Fruit fly (Drosophila melanogaster) whole organism, embryonic: Measurements from ENCODE around the gene CG13995.

Experiments
- Aef1 ChIP-seq: fragments of 200-800 bp; sonication (Bioruptor generic); IDR thresholded peaks from 3 replicates; pipeline ENCODE4 v1.3.6; 2022; ENCODE audit warnings: missing biosample characterization, missing genetic modification characterization
- Atf-2 ChIP-seq: fragments of 200-800 bp; sonication (Bioruptor generic); optimal IDR thresholded peaks from 2 replicates; lab custom pipeline; 2016; ENCODE audit warnings: missing biosample characterization, missing genetic modification characterization
- BEAF-32 ChIP-seq: fragments of 200-800 bp; sonication (Bioruptor generic); optimal IDR thresholded peaks from 3 replicates; lab custom pipeline; 2017; ENCODE audit warnings: missing biosample characterization, missing genetic modification characterization, mild to moderate bottlenecking, moderate library complexity, missing genetic modification reagents
- Bgb ChIP-seq: fragments of 200-800 bp; sonication (Bioruptor generic); IDR thresholded peaks from 2 replicates; pipeline ENCODE4 v1.3.6; 2022; ENCODE audit warnings: missing biosample characterization, missing genetic modification characterization; ENCODE audit not compliant: partially characterized antibody
- C15 ChIP-seq: fragments of 200-800 bp; sonication (Bioruptor generic); IDR thresholded peaks from 3 replicates; pipeline ENCODE4 v1.3.6; 2022; ENCODE audit warnings: missing biosample characterization, missing genetic modification characterization
- CG10543 ChIP-seq: fragments of 200-800 bp; sonication (Bioruptor generic); optimal IDR thresholded peaks from 3 replicates; lab custom pipeline; 2017; ENCODE audit warnings: missing biosample characterization, mild to moderate bottlenecking, missing genetic modification characterization, moderate library complexity
- CG11504 ChIP-seq: fragments of 200-800 bp; sonication (Bioruptor generic); optimal IDR thresholded peaks from 3 replicates; lab custom pipeline; 2019; ENCODE audit warnings: missing biosample characterization, mild to moderate bottlenecking, missing genetic modification characterization, moderate library complexity
- CG12236 ChIP-seq: fragments of 200-800 bp; sonication (Bioruptor generic); optimal IDR thresholded peaks from 2 replicates; lab custom pipeline; 2016; ENCODE audit warnings: missing biosample characterization, missing genetic modification characterization
- CG12744 ChIP-seq: fragments of 200-800 bp; sonication (Bioruptor generic); optimal IDR thresholded peaks from 2 replicates; lab custom pipeline; 2016; ENCODE audit warnings: missing biosample characterization, missing genetic modification characterization
- CG1647 ChIP-seq: fragments of 200-800 bp; sonication (Bioruptor generic); optimal IDR thresholded peaks from 3 replicates; lab custom pipeline; 2016; ENCODE audit warnings: missing biosample characterization, missing genetic modification characterization
- CG16863 ChIP-seq: fragments of 200-800 bp; sonication (Bioruptor generic); optimal IDR thresholded peaks from 3 replicates; lab custom pipeline; 2016; ENCODE audit warnings: missing biosample characterization, missing genetic modification characterization
- CG2116 ChIP-seq: fragments of 200-800 bp; sonication (Bioruptor generic); optimal IDR thresholded peaks from 3 replicates; lab custom pipeline; 2018; ENCODE audit warnings: missing biosample characterization, mild to moderate bottlenecking, missing genetic modification characterization
- CG2120 ChIP-seq: fragments of 200-800 bp; sonication (Bioruptor generic); optimal IDR thresholded peaks from 3 replicates; lab custom pipeline; 2016; ENCODE audit warnings: missing biosample characterization, missing genetic modification characterization
- CG2129 ChIP-seq: fragments of 200-800 bp; sonication (Bioruptor generic); IDR thresholded peaks from 2 replicates; pipeline ENCODE4 v1.3.6; 2022; ENCODE audit warnings: missing biosample characterization, missing genetic modification characterization; ENCODE audit not compliant: partially characterized antibody
- CG31441 ChIP-seq: fragments of 200-800 bp; sonication (Bioruptor generic); IDR thresholded peaks from 2 replicates; pipeline ENCODE4 v1.3.6; 2022; ENCODE audit warnings: missing biosample characterization, missing genetic modification characterization
- CG34376 ChIP-seq: fragments of 200-800 bp; sonication (Bioruptor generic); optimal IDR thresholded peaks from 2 replicates; lab custom pipeline; 2018; ENCODE audit warnings: missing biosample characterization, mild to moderate bottlenecking, missing genetic modification characterization
- CG3995 ChIP-seq: fragments of 200-800 bp; sonication (Bioruptor generic); optimal IDR thresholded peaks from 3 replicates; lab custom pipeline; 2016; ENCODE audit warnings: missing biosample characterization, missing genetic modification characterization
- CG4730 ChIP-seq: fragments of 200-800 bp; sonication (Bioruptor generic); IDR thresholded peaks from 2 replicates; pipeline ENCODE4 v1.3.6; 2022; ENCODE audit warnings: missing biosample characterization, missing genetic modification characterization
- CG7987 ChIP-seq: fragments of 200-800 bp; sonication (Bioruptor generic); optimal IDR thresholded peaks from 2 replicates; lab custom pipeline; 2018; ENCODE audit warnings: missing biosample characterization, mild to moderate bottlenecking, missing genetic modification characterization, moderate library complexity
- CG8765 ChIP-seq: fragments of 200-800 bp; sonication (Bioruptor generic); IDR thresholded peaks from 2 replicates; pipeline ENCODE4 v1.3.6; 2022; ENCODE audit warnings: missing biosample characterization, missing genetic modification characterization
- D19A ChIP-seq: fragments of 200-800 bp; optimal IDR thresholded peaks from 3 replicates; lab custom pipeline; 2019; ENCODE audit warnings: missing biosample characterization, mild to moderate bottlenecking, missing genetic modification characterization, moderate library complexity
- Deaf1 ChIP-seq: fragments of 200-800 bp; optimal IDR thresholded peaks from 3 replicates; lab custom pipeline; 2019; ENCODE audit warnings: missing biosample characterization, mild to moderate bottlenecking, missing genetic modification characterization, moderate library complexity
- Doc3 ChIP-seq: fragments of 200-800 bp; sonication (Bioruptor generic); IDR thresholded peaks from 3 replicates; pipeline ENCODE4 v1.3.6; 2022; ENCODE audit warnings: missing biosample characterization, missing genetic modification characterization; ENCODE audit not compliant: partially characterized antibody
- ERR ChIP-seq: fragments of 200-800 bp; sonication (Bioruptor generic); optimal IDR thresholded peaks from 2 replicates; lab custom pipeline; 2016; ENCODE audit warnings: missing biosample characterization, missing genetic modification characterization
- Fer1 ChIP-seq: fragments of 200-800 bp; sonication (Bioruptor generic); optimal IDR thresholded peaks from 2 replicates; lab custom pipeline; 2017; ENCODE audit warnings: missing biosample characterization, mild to moderate bottlenecking, missing genetic modification characterization
- GATAe ChIP-seq: fragments of 200-800 bp; sonication (Bioruptor generic); conservative IDR thresholded peaks from 2 replicates; pipeline ENCODE4 v1.3.6; 2022; ENCODE audit warnings: missing biosample characterization, missing genetic modification characterization
- HLH4C ChIP-seq: fragments of 200-800 bp; sonication (Bioruptor generic); IDR thresholded peaks from 3 replicates; pipeline ENCODE4 v1.3.6; 2022; ENCODE audit warnings: missing biosample characterization, missing genetic modification characterization; ENCODE audit not compliant: partially characterized antibody
- MTF-1 ChIP-seq: fragments of 200-800 bp; sonication (Bioruptor generic); optimal IDR thresholded peaks from 2 replicates; lab custom pipeline; 2018; ENCODE audit warnings: missing biosample characterization, mild to moderate bottlenecking, missing genetic modification characterization, borderline replicate concordance
- Mes4 ChIP-seq: fragments of 200-800 bp; sonication (Bioruptor generic); optimal IDR thresholded peaks from 2 replicates; lab custom pipeline; 2016; ENCODE audit warnings: missing biosample characterization, missing genetic modification characterization
- NFAT ChIP-seq: fragments of 200-800 bp; sonication (Bioruptor generic); IDR thresholded peaks from 2 replicates; pipeline ENCODE4 v1.3.6; 2022; ENCODE audit warnings: missing biosample characterization, missing genetic modification characterization
- Ravus ChIP-seq: fragments of 200-800 bp; sonication (Bioruptor generic); IDR thresholded peaks from 2 replicates; pipeline ENCODE4 v1.3.6; 2022; ENCODE audit warnings: missing biosample characterization, missing genetic modification characterization
- Spps ChIP-seq: fragments of 200-800 bp; sonication (Bioruptor generic); optimal IDR thresholded peaks from 2 replicates; lab custom pipeline; 2018; ENCODE audit warnings: missing biosample characterization, mild to moderate bottlenecking, missing genetic modification characterization
- Ssrp ChIP-seq: fragments of 200-800 bp; sonication (Bioruptor generic); optimal IDR thresholded peaks from 2 replicates; lab custom pipeline; 2018; ENCODE audit warnings: missing biosample characterization, mild to moderate bottlenecking, missing genetic modification characterization, moderate library complexity
- Stat92E ChIP-seq, 3 experiments: fragments of >200 bp in 2 of 3; fragments of 200-800 bp in 1 of 3; sonication (Bioruptor generic) in 1 of 3; optimal IDR thresholded peaks; 2 replicates each; lab custom pipeline; 2017 to 2019; ENCODE audit warnings: missing biosample characterization in 3 of 3, missing genetic modification characterization in 3 of 3, mild to moderate bottlenecking in 1 of 3, moderate library complexity in 1 of 3
- ash1 ChIP-seq: fragments of 200-800 bp; sonication (Bioruptor generic); optimal IDR thresholded peaks from 2 replicates; lab custom pipeline; 2018; ENCODE audit warnings: missing biosample characterization, mild to moderate bottlenecking, missing genetic modification characterization
- az2 ChIP-seq: fragments of 200-800 bp; sonication (Bioruptor generic); optimal IDR thresholded peaks from 3 replicates; lab custom pipeline; 2016; ENCODE audit warnings: missing biosample characterization, missing genetic modification characterization
- cad ChIP-seq: fragments of >200 bp; optimal IDR thresholded peaks from 2 replicates; lab custom pipeline; 2017; ENCODE audit warnings: missing biosample characterization, missing genetic modification characterization
- dati ChIP-seq: fragments of 200-800 bp; sonication (Bioruptor generic); IDR thresholded peaks from 2 replicates; pipeline ENCODE4 v1.3.6; 2022; ENCODE audit warnings: missing biosample characterization, missing genetic modification characterization
- disco-r ChIP-seq: fragments of 200-800 bp; sonication (Bioruptor generic); optimal IDR thresholded peaks from 2 replicates; lab custom pipeline; 2016; ENCODE audit warnings: missing biosample characterization, missing genetic modification characterization
- fu2 ChIP-seq: fragments of 200-800 bp; sonication (Bioruptor generic); optimal IDR thresholded peaks from 2 replicates; lab custom pipeline; 2016; ENCODE audit warnings: missing biosample characterization, missing genetic modification characterization
- gce ChIP-seq: fragments of 200-800 bp; sonication (Bioruptor generic); IDR thresholded peaks from 3 replicates; pipeline ENCODE4 v1.3.6; 2022; ENCODE audit warnings: missing biosample characterization, missing genetic modification characterization
- gsb-n ChIP-seq: fragments of 200-800 bp; sonication (Bioruptor generic); optimal IDR thresholded peaks from 3 replicates; lab custom pipeline; 2018; ENCODE audit warnings: missing biosample characterization, mild to moderate bottlenecking, missing genetic modification characterization
- lola ChIP-seq, 3 experiments: fragments of >200 bp in 2 of 3; fragments of 200-800 bp in 1 of 3; sonication (Bioruptor generic) in 1 of 3; optimal IDR thresholded peaks; 2 replicates each; lab custom pipeline; 2017 to 2019; ENCODE audit warnings: missing biosample characterization in 3 of 3, missing genetic modification characterization in 3 of 3, mild to moderate bottlenecking in 1 of 3, moderate library complexity in 1 of 3
- org-1 ChIP-seq: fragments of 200-800 bp; sonication (Bioruptor generic); optimal IDR thresholded peaks from 2 replicates; lab custom pipeline; 2017; ENCODE audit warnings: missing biosample characterization, missing genetic modification characterization
- pzg ChIP-seq: fragments of 200-800 bp; sonication (Bioruptor generic); optimal IDR thresholded peaks from 3 replicates; lab custom pipeline; 2018; ENCODE audit warnings: missing biosample characterization, mild to moderate bottlenecking, missing genetic modification characterization, moderate library complexity
- sens-2 ChIP-seq: fragments of 200-800 bp; sonication (Bioruptor generic); IDR thresholded peaks from 2 replicates; pipeline ENCODE4 v1.3.6; 2022; ENCODE audit warnings: missing biosample characterization, missing genetic modification characterization
- slbo ChIP-seq: fragments of 200-800 bp; sonication (Bioruptor generic); IDR thresholded peaks from 2 replicates; pipeline ENCODE4 v1.3.6; 2022; ENCODE audit warnings: missing biosample characterization, missing genetic modification characterization
- sob ChIP-seq: fragments of 200-800 bp; sonication (Bioruptor generic); IDR thresholded peaks from 2 replicates; pipeline ENCODE4 v1.3.6; 2022; ENCODE audit warnings: missing biosample characterization, missing genetic modification characterization
- tna ChIP-seq: fragments of 200-800 bp; sonication (Bioruptor generic); IDR thresholded peaks from 2 replicates; pipeline ENCODE4 v1.3.6; 2022; ENCODE audit warnings: missing biosample characterization, missing genetic modification characterization; ENCODE audit not compliant: partially characterized antibody
- wdn ChIP-seq: fragments of 200-800 bp; sonication (Bioruptor generic); IDR thresholded peaks from 2 replicates; pipeline ENCODE4 v1.3.6; 2022; ENCODE audit warnings: missing biosample characterization, missing genetic modification characterization

The CG13995 gene

dm6 chr2L:6065823-6066222 lies 11.7 kb downstream of the CG13995 start, which contains the start of the genes Fbw5 and CG9147 (continued):
- TF ChIP-seq Ravus (GFP tag; lab: Robert Waterston, UW) = peak; percentile 99
- TF ChIP-seq az2 (GFP tag; lab: Kevin White, UChicago) = peak; percentile 100
- TF ChIP-seq fu2 (GFP tag; lab: Kevin White, UChicago) = peak; percentile 99
- peak; percentile 99 for TF ChIP-seq CG4730 (GFP tag; lab: Robert Waterston, UW)
- peak; percentile 98 for TF ChIP-seq Fer1 (GFP tag; lab: Kevin White, UChicago)
- TF ChIP-seq CG2129 (GFP tag; lab: Robert Waterston, UW) = no peak
- TF ChIP-seq BEAF-32 (GFP tag; lab: Kevin White, UChicago) = peak; percentile 61
- peak; percentile 97 for TF ChIP-seq GATAe (GFP tag; lab: Robert Waterston, UW)
- peak; percentile 99 for TF ChIP-seq CG12236
- TF ChIP-seq NFAT (GFP tag; lab: Robert Waterston, UW) = peak; percentile 99
- TF ChIP-seq lola (GFP tag; optimal IDR thresholded peaks at IDR 0.05; lab: Kevin White, UChicago) = peak in 1 of 3 experiments; percentile 100
- TF ChIP-seq Doc3 (GFP tag; lab: Robert Waterston, UW) = no peak; the same call in 2 of the 3 replicates
- TF ChIP-seq gce (GFP tag; lab: Robert Waterston, UW) = peak; percentile 99
- peak; percentile 99 for TF ChIP-seq org-1
- TF ChIP-seq Deaf1 (tag; lab: Kevin White, UChicago) = peak; percentile 92
- peak; percentile 98 for TF ChIP-seq C15 (GFP tag; lab: Robert Waterston, UW)
- peak; percentile 58; the same call in 1 of the 2 replicates for TF ChIP-seq Bgb
- peak; percentile 99 for TF ChIP-seq CG11504 (tag; lab: Kevin White, UChicago)
- peak; percentile 98 for TF ChIP-seq dati (GFP tag; lab: Robert Waterston, UW)
- peak; percentile 99 for TF ChIP-seq CG31441 (GFP tag; lab: Robert Waterston, UW)
- peak; percentile 99 for TF ChIP-seq wdn (GFP tag; lab: Robert Waterston, UW)
- peak; percentile 99 for TF ChIP-seq sens-2
- TF ChIP-seq CG12744 (GFP tag; lab: Kevin White, UChicago) = peak; percentile 99
- TF ChIP-seq CG16863 = peak; percentile 99
- TF ChIP-seq CG10543 (GFP tag; lab: Kevin White, UChicago) = peak; percentile 93
- TF ChIP-seq MTF-1 (GFP tag; lab: Kevin White, UChicago) = peak; percentile 97
- peak; percentile 63 for TF ChIP-seq tna (GFP tag; lab: Robert Waterston, UW)
- peak; percentile 99 for TF ChIP-seq D19A
- peak; percentile 71 for TF ChIP-seq pzg (GFP tag; lab: Kevin White, UChicago)
- peak; percentile 98 for TF ChIP-seq CG7987 (GFP tag; lab: Kevin White, UChicago)
- peak; percentile 98 for TF ChIP-seq Spps (tag; lab: Kevin White, UChicago)
- TF ChIP-seq CG3995 (GFP tag; lab: Kevin White, UChicago) = peak; percentile 86
- peak; percentile 99 for TF ChIP-seq disco-r (GFP tag; lab: Kevin White, UChicago)
- TF ChIP-seq Aef1 (GFP tag; lab: Robert Waterston, UW) = peak; percentile 99
- peak; percentile 100 for TF ChIP-seq slbo (GFP tag; lab: Robert Waterston, UW)
- TF ChIP-seq Ssrp (tag; lab: Kevin White, UChicago) = peak; percentile 100
- TF ChIP-seq Stat92E (GFP tag; optimal IDR thresholded peaks at IDR 0.05; lab: Kevin White, UChicago) = peak in 1 of 3 experiments; percentile 99
- TF ChIP-seq Mes4 (GFP tag; lab: Kevin White, UChicago) = peak; percentile 99
- peak; percentile 99 for TF ChIP-seq ERR (GFP tag; lab: Kevin White, UChicago)
- TF ChIP-seq CG34376 (GFP tag; lab: Kevin White, UChicago) = peak; percentile 99
- peak; percentile 100 for TF ChIP-seq gsb-n (tag; lab: Kevin White, UChicago)
- TF ChIP-seq sob (GFP tag; lab: Robert Waterston, UW) = peak; percentile 100
- TF ChIP-seq CG2120 (GFP tag; lab: Kevin White, UChicago) = peak; percentile 100
- peak; percentile 98 for TF ChIP-seq CG8765 (GFP tag; lab: Robert Waterston, UW)
- peak; percentile 99 for TF ChIP-seq Atf-2 (GFP tag; lab: Kevin White, UChicago)
- no peak for TF ChIP-seq cad
- peak; percentile 97 for TF ChIP-seq ash1
- TF ChIP-seq HLH4C (GFP tag; lab: Robert Waterston, UW) = peak; percentile 70
- TF ChIP-seq CG1647 (GFP tag; lab: Kevin White, UChicago) = peak; percentile 99
- peak; percentile 96 for TF ChIP-seq CG2116 (GFP tag; lab: Kevin White, UChicago)
